Fruit fly (Drosophila melanogaster): ENCODE measurements around the gene sim.

The sim gene

DNA sequence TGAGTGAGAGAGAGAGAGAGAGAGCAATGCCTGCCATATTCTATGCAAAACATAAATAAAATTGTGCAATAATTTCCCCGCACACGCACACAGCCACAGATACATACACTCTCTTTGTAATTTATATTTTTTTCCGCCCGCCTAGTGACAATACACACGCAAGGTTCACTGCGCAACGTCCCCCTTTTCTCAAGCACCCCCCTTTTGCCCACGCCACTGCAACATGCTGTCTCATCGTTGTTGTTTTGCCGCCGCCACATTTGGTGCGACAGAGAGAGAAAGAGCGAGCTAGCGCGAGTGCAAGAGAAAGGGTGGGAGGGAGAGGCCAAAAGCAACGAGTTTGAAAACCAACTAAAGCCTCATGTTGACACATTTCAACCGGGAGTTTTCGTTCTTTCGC is 45.2 kb upstream of the sim start (continued):
- TF ChIP-seq CG11398 (GFP tag; optimal IDR thresholded peaks at IDR 0.05) (no peak), CG3407 (GFP tag; optimal IDR thresholded peaks at IDR 0.05) (no peak), CG32532 (GFP tag; IDR thresholded peaks at IDR 0.05) (peak; percentile 68; the same call in 1 of the 2 replicates), nom (GFP tag; optimal IDR thresholded peaks at IDR 0.05) (peak; percentile 75), rib (GFP tag; IDR thresholded peaks at IDR 0.05) (peak; percentile 85), CG12769 (tag; optimal IDR thresholded peaks at IDR 0.05) (no peak), CG8388 (GFP tag; optimal IDR thresholded peaks at IDR 0.05) (no peak), CG11093 (GFP tag; IDR thresholded peaks at IDR 0.05) (no peak), Jarid2 (GFP tag; optimal IDR thresholded peaks at IDR 0.05) (peak; percentile 24), Fer1 (GFP tag; optimal IDR thresholded peaks at IDR 0.05) (peak; percentile 50), dmrt11E (tag; optimal IDR thresholded peaks at IDR 0.05) (peak; percentile 49), CG6272 (GFP tag; IDR thresholded peaks at IDR 0.05) (no peak; the same call in 1 of the 2 replicates), en (GFP tag; optimal IDR thresholded peaks at IDR 0.05) (no peak), CG8089 (GFP tag; optimal IDR thresholded peaks at IDR 0.05) (peak; percentile 55), CG2678 (tag; optimal IDR thresholded peaks at IDR 0.05) (peak; percentile 57), aop (GFP tag; IDR thresholded peaks at IDR 0.05) (0 out of 2 replicates have a peak, but pooled peaks have one; percentile 48), CG18476 (GFP tag; optimal IDR thresholded peaks at IDR 0.05) (no peak), Adf1 (GFP tag; IDR thresholded peaks at IDR 0.05) (peak; percentile 27), cg (GFP tag; optimal IDR thresholded peaks at IDR 0.05) (peak; percentile 77), pros (GFP tag; optimal IDR thresholded peaks at IDR 0.05) (peak; percentile 29), wdn (GFP tag; IDR thresholded peaks at IDR 0.05) (peak; percentile 55; the same call in 1 of the 2 replicates), yki (optimal IDR thresholded peaks at IDR 0.05) (no peak), her (GFP tag; optimal IDR thresholded peaks at IDR 0.05) (peak; percentile 20), fd3F (GFP tag; optimal IDR thresholded peaks at IDR 0.05) (no peak), chn (GFP tag; optimal IDR thresholded peaks at IDR 0.05) (peak; percentile 72), bigmax (GFP tag; optimal IDR thresholded peaks at IDR 0.05) (peak; percentile 13), gsb (GFP tag; IDR thresholded peaks at IDR 0.05) (peak; percentile 65), az2 (GFP tag; optimal IDR thresholded peaks at IDR 0.05) (peak; percentile 3), sd (tag; optimal IDR thresholded peaks at IDR 0.05) (no peak), Ptx1 (GFP tag; IDR thresholded peaks at IDR 0.05) (peak; percentile 77), CG12744 (GFP tag; optimal IDR thresholded peaks at IDR 0.05) (peak; percentile 2), CG4360 (GFP tag; IDR thresholded peaks at IDR 0.05) (peak; percentile 53; the same call in 1 of the 2 replicates), nau (GFP tag; optimal IDR thresholded peaks at IDR 0.05) (no peak), dm (GFP tag; optimal IDR thresholded peaks at IDR 0.05) (peak; percentile 80), Dad (GFP tag; optimal IDR thresholded peaks at IDR 0.05) (peak; percentile 31), CG13775 (GFP tag; optimal IDR thresholded peaks at IDR 0.05) (peak; percentile 41), usp (GFP tag; optimal IDR thresholded peaks at IDR 0.05) (no peak), CG6854 (GFP tag; optimal IDR thresholded peaks at IDR 0.05) (no peak), maf-S (GFP tag; optimal IDR thresholded peaks at IDR 0.05) (peak; percentile 64), pho (GFP tag; optimal IDR thresholded peaks at IDR 0.05) (peak; percentile 70), dan (GFP tag; IDR thresholded peaks at IDR 0.05) (no peak), h (optimal IDR thresholded peaks at IDR 0.05) (no peak), CG10959 (GFP tag; IDR thresholded peaks at IDR 0.05) (no peak), fd64A (GFP tag; optimal IDR thresholded peaks at IDR 0.05) (peak; percentile 0), CG3847 (GFP tag; IDR thresholded peaks at IDR 0.05) (peak; percentile 52)

Measured in whole organism, embryonic.